Worm (Caenorhabditis elegans): Measurements from ENCODE around the gene R02F11.2.

R02F11.2 gene

DNA sequence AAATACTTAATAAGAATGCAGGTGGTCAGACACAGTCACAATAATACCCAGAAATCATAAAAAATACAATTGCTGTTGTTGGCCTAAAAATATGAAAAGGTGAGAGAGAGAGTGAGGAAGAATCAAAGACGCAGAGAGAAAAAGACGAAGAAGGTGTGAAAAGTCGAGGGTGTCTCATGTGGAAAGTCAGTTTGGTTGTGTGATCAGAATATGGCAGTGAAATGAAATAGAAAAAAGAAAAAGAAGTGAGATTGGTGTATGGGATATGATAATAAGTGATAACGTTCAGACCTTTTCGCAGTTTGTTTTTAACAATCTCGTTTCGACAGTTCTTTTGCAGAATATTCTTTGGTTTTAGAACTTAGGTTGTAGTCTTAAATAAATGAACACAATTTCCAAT lies 12.5 kb downstream of the R02F11.2 start:
- TF ChIP-seq Y22D7AL.16 (tag; optimal IDR thresholded peaks at IDR 0.05), result no peak
- no peak for TF ChIP-seq fkh-10 (GFP tag; optimal IDR thresholded peaks at IDR 0.05)
- no peak for TF ChIP-seq pax-1 (tag; optimal IDR thresholded peaks at IDR 0.05)
- no peak for TF ChIP-seq K02D7.2 (tag; optimal IDR thresholded peaks at IDR 0.05)
- no peak for TF ChIP-seq ref-2 (tag; optimal IDR thresholded peaks at IDR 0.05)
- no peak for TF ChIP-seq zip-5 (tag; optimal IDR thresholded peaks at IDR 0.05)
- peak; percentile 3 for TF ChIP-seq tbx-2 (tag; optimal IDR thresholded peaks at IDR 0.05)
- TF ChIP-seq ceh-2 (tag; optimal IDR thresholded peaks at IDR 0.05), result no peak

DNA sequence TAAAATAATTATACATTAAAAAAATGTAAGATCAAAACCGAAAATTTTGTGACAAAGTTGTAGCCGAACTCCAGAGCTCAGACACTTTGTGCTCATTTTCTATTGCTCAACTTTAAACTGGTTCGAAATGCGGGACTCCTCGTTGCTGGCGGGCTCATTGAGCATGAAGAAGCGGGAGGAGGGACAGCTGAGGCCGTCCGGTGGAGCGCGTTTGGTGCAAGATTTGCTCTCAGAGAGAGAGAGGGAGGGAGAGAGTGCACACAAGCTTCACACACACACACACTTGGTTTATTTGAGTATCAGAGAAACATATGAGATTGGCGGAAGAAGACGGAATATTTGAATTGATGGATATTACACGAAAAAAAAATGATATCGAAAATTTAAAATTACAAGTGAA lies 16.3 kb downstream of the R02F11.2 start:
- TF ChIP-seq zip-5 (tag; optimal IDR thresholded peaks at IDR 0.05) (no peak), ttx-3 (tag; optimal IDR thresholded peaks at IDR 0.05) (no peak), ceh-6 (GFP tag; optimal IDR thresholded peaks at IDR 0.05) (no peak), ceh-18 (tag; optimal IDR thresholded peaks at IDR 0.05) (peak; percentile 43), elt-2 (tag; optimal IDR thresholded peaks at IDR 0.05) (no peak), fax-1 (tag; optimal IDR thresholded peaks at IDR 0.05) (no peak), unc-42 (tag; optimal IDR thresholded peaks at IDR 0.05) (peak; percentile 24), sox-4 (tag; optimal IDR thresholded peaks at IDR 0.05) (no peak), ceh-31 (tag; optimal IDR thresholded peaks at IDR 0.05) (peak; percentile 57), ceh-45 (GFP tag; IDR thresholded peaks at IDR 0.05) (no peak), pag-3 (tag; optimal IDR thresholded peaks at IDR 0.05; ENCODE audit: borderline replicate concordance) (no peak), K09A11.1 (tag; optimal IDR thresholded peaks at IDR 0.05; ENCODE audit: insufficient read depth) (no peak), ceh-14 (tag; optimal IDR thresholded peaks at IDR 0.05) (no peak), ceh-48 (tag; optimal IDR thresholded peaks at IDR 0.05) (no peak), che-1 (tag; optimal IDR thresholded peaks at IDR 0.05) (no peak), ceh-2 (tag; optimal IDR thresholded peaks at IDR 0.05) (peak; percentile 26), ceh-30 (tag; optimal IDR thresholded peaks at IDR 0.05) (no peak), hlh-8 (tag; optimal IDR thresholded peaks at IDR 0.05) (peak; percentile 4), hlh-6 (tag; optimal IDR thresholded peaks at IDR 0.05) (no peak), pax-1 (tag; optimal IDR thresholded peaks at IDR 0.05) (no peak), mec-3 (tag; optimal IDR thresholded peaks at IDR 0.05; ENCODE audit: borderline replicate concordance) (no peak), unc-55 (GFP tag; optimal IDR thresholded peaks at IDR 0.05) (peak; percentile 43), C38D4.7 (GFP tag; optimal IDR thresholded peaks at IDR 0.05) (no peak), ets-4 (tag; optimal IDR thresholded peaks at IDR 0.05) (no peak), pha-4 (tag; optimal IDR thresholded peaks at IDR 0.05) (no peak), eyg-1 (tag; optimal IDR thresholded peaks at IDR 0.05) (no peak), ceh-34 (tag; optimal IDR thresholded peaks at IDR 0.05) (peak; percentile 29), dmd-4 (tag; optimal IDR thresholded peaks at IDR 0.05; ENCODE audit: borderline replicate concordance) (no peak), lin-11 (tag; optimal IDR thresholded peaks at IDR 0.05) (no peak), odd-2 (tag; optimal IDR thresholded peaks at IDR 0.05) (no peak), pros-1 (tag; optimal IDR thresholded peaks at IDR 0.05) (peak; percentile 43), tbx-2 (tag; optimal IDR thresholded peaks at IDR 0.05) (peak; percentile 40), fkh-6 (tag; optimal IDR thresholded peaks at IDR 0.05) (no peak), pat-9 (tag; optimal IDR thresholded peaks at IDR 0.05) (no peak), ztf-16 (tag; optimal IDR thresholded peaks at IDR 0.05) (no peak), pha-2 (tag; optimal IDR thresholded peaks at IDR 0.05) (no peak), ceh-19 (GFP tag; optimal IDR thresholded peaks at IDR 0.05) (peak; percentile 31), nfya-1 (tag; optimal IDR thresholded peaks at IDR 0.05) (peak; percentile 56), Y22D7AL.16 (tag; optimal IDR thresholded peaks at IDR 0.05) (no peak), F13H6.1 (tag; optimal IDR thresholded peaks at IDR 0.05) (no peak)
